Worm (Caenorhabditis elegans) whole organism, L2 larva: ENCODE measurements around the gene Y119D3B.14.

ENCODE experiments used
- ZK546.5 ChIP-seq: sonication (generic microtip); optimal IDR thresholded peaks from 2 replicates; lab custom pipeline; 2017; ENCODE audit warnings: missing biosample characterization, missing genetic modification characterization
- aly-2 ChIP-seq: fragments of 150-350 bp; optimal IDR thresholded peaks from 2 replicates; lab custom pipeline; 2014; ENCODE audit warnings: missing biosample characterization, missing genetic modification characterization
- ama-1 ChIP-seq: fragments of 150-350 bp; optimal IDR thresholded peaks from 2 replicates; lab custom pipeline; 2018; ENCODE audit warnings: inconsistent platforms
- nhr-11 ChIP-seq: fragments of 150-350 bp; optimal IDR thresholded peaks from 2 replicates; lab custom pipeline; 2014; ENCODE audit warnings: missing biosample characterization, missing genetic modification characterization
- sem-4 ChIP-seq: fragments of 150-350 bp; optimal IDR thresholded peaks from 2 replicates; lab custom pipeline; 2014; ENCODE audit warnings: missing biosample characterization, missing genetic modification reagents, missing genetic modification characterization
- unc-39 ChIP-seq: fragments of 150-350 bp; optimal IDR thresholded peaks from 2 replicates; lab custom pipeline; 2014; ENCODE audit warnings: missing biosample characterization, missing genetic modification characterization
- unc-62 ChIP-seq: fragments of 150-350 bp; optimal IDR thresholded peaks from 2 replicates; lab custom pipeline; 2014; ENCODE audit warnings: missing biosample characterization, missing genetic modification reagents, missing genetic modification characterization

- no peak for TF ChIP-seq nhr-11 (tag; lab: Kevin White, UChicago)
- TF ChIP-seq sem-4 (tag; lab: Kevin White, UChicago): no peak
- no peak for TF ChIP-seq unc-39 (tag; lab: Kevin White, UChicago)
- TF ChIP-seq ama-1 (lab: Kevin White, UChicago): no peak
- no peak for TF ChIP-seq ZK546.5
- TF ChIP-seq aly-2 (tag; lab: Kevin White, UChicago): no peak
- no peak for TF ChIP-seq unc-62 (GFP tag; lab: Kevin White, UChicago)
Observed at ce11 chrIII:1230174-1230573, 36.6 kb upstream of the Y119D3B.14 start, which contains the start of gene pes-4.
